Worm (Caenorhabditis elegans): ENCODE results near the gene smg-9.

The smg-9 gene

ce11 chrII:14792470-14792869 lies 39.8 kb upstream of the smg-9 start:
- TF ChIP-seq nhr-23 (tag; optimal IDR thresholded peaks at IDR 0.05): no peak
- no peak for TF ChIP-seq egl-27 (tag; optimal IDR thresholded peaks at IDR 0.05)
- TF ChIP-seq ceh-16 (tag; optimal IDR thresholded peaks at IDR 0.05): no peak
- no peak for TF ChIP-seq pha-4 (tag; optimal IDR thresholded peaks at IDR 0.05)
- TF ChIP-seq sea-2 (GFP tag; optimal IDR thresholded peaks at IDR 0.05): no peak
- TF ChIP-seq nhr-77 (tag; optimal IDR thresholded peaks at IDR 0.05): no peak
- no peak for TF ChIP-seq unc-62 (GFP tag; optimal IDR thresholded peaks at IDR 0.05)
- TF ChIP-seq nhr-11 (tag; optimal IDR thresholded peaks at IDR 0.05): no peak
- no peak for TF ChIP-seq zag-1 (tag; optimal IDR thresholded peaks at IDR 0.05)
- TF ChIP-seq tbx-2 (tag; optimal IDR thresholded peaks at IDR 0.05): no peak
- no peak for TF ChIP-seq ceh-9 (tag; optimal IDR thresholded peaks at IDR 0.05)
- no peak for TF ChIP-seq lin-15B (tag; optimal IDR thresholded peaks at IDR 0.05)

ce11 chrII:14790751-14791150 lies 38.1 kb upstream of the smg-9 start, which contains the start of gene Y54E2A.10:
Gene Y54E2A.10 (plus strand): TSS chrII:14791051.
- TF ChIP-seq ama-1 (optimal IDR thresholded peaks at IDR 0.05) (no peak), daf-12 (tag; optimal IDR thresholded peaks at IDR 0.05) (no peak), nhr-11 (tag; optimal IDR thresholded peaks at IDR 0.05) (no peak), elt-2 (tag; optimal IDR thresholded peaks at IDR 0.05) (no peak), zag-1 (tag; optimal IDR thresholded peaks at IDR 0.05) (no peak), lin-39 (tag; optimal IDR thresholded peaks at IDR 0.05) (no peak), ceh-9 (tag; optimal IDR thresholded peaks at IDR 0.05) (no peak), pha-4 (tag; optimal IDR thresholded peaks at IDR 0.05) (no peak), mdl-1 (tag; optimal IDR thresholded peaks at IDR 0.05) (no peak), fkh-2 (tag; optimal IDR thresholded peaks at IDR 0.05) (no peak), ZK546.5 (tag; optimal IDR thresholded peaks at IDR 0.05) (no peak), sea-2 (GFP tag; optimal IDR thresholded peaks at IDR 0.05) (no peak), nhr-67 (tag; optimal IDR thresholded peaks at IDR 0.05) (no peak), fos-1 (tag; optimal IDR thresholded peaks at IDR 0.05) (no peak), elt-1 (tag; optimal IDR thresholded peaks at IDR 0.05) (no peak), nhr-23 (tag; optimal IDR thresholded peaks at IDR 0.05) (no peak), R02D3.7 (tag; optimal IDR thresholded peaks at IDR 0.05) (no peak), jun-1 (tag; optimal IDR thresholded peaks at IDR 0.05) (no peak)

ce11 chrII:14785906-14786305 lies 33.3 kb upstream of the smg-9 start, which contains the start of gene Y54E2A.9:
Gene Y54E2A.9 (minus strand): TSS chrII:14786006.
- TF ChIP-seq skn-1 (tag; optimal IDR thresholded peaks at IDR 0.05): no peak
- TF ChIP-seq fkh-10 (GFP tag; optimal IDR thresholded peaks at IDR 0.05): no peak
- TF ChIP-seq nhr-43 (tag; optimal IDR thresholded peaks at IDR 0.05; ENCODE audit: poor library complexity, severe bottlenecking): no peak
- no peak for TF ChIP-seq snpc-4 (tag; optimal IDR thresholded peaks at IDR 0.05)
- no peak for TF ChIP-seq daf-12 (tag; optimal IDR thresholded peaks at IDR 0.05)
- TF ChIP-seq ceh-9 (tag; optimal IDR thresholded peaks at IDR 0.05): no peak
- TF ChIP-seq ztf-11 (tag; optimal IDR thresholded peaks at IDR 0.05): no peak
- TF ChIP-seq zag-1 (tag; optimal IDR thresholded peaks at IDR 0.05): no peak
- TF ChIP-seq nhr-28 (tag; optimal IDR thresholded peaks at IDR 0.05): no peak
- TF ChIP-seq elt-3 (tag; optimal IDR thresholded peaks at IDR 0.05): no peak
- TF ChIP-seq ceh-16 (tag; optimal IDR thresholded peaks at IDR 0.05): no peak
- TF ChIP-seq nhr-67 (tag; optimal IDR thresholded peaks at IDR 0.05): no peak

- TF ChIP-seq ztf-4 (tag; optimal IDR thresholded peaks at IDR 0.05) (no peak), ceh-16 (tag; optimal IDR thresholded peaks at IDR 0.05) (no peak), pqm-1 (tag; optimal IDR thresholded peaks at IDR 0.05) (no peak), nhr-77 (tag; optimal IDR thresholded peaks at IDR 0.05) (no peak), snpc-4 (tag; optimal IDR thresholded peaks at IDR 0.05) (no peak), unc-62 (GFP tag; optimal IDR thresholded peaks at IDR 0.05) (no peak), ZK546.5 (tag; optimal IDR thresholded peaks at IDR 0.05) (no peak), ceh-9 (tag; optimal IDR thresholded peaks at IDR 0.05) (no peak), aly-2 (tag; optimal IDR thresholded peaks at IDR 0.05) (no peak), elt-1 (tag; optimal IDR thresholded peaks at IDR 0.05) (no peak), tbx-2 (tag; optimal IDR thresholded peaks at IDR 0.05) (no peak), nhr-76 (tag; optimal IDR thresholded peaks at IDR 0.05) (no peak), unc-39 (tag; optimal IDR thresholded peaks at IDR 0.05) (no peak), elt-2 (tag; optimal IDR thresholded peaks at IDR 0.05) (no peak), ztf-11 (tag; optimal IDR thresholded peaks at IDR 0.05) (no peak), fkh-2 (tag; optimal IDR thresholded peaks at IDR 0.05) (no peak)
Observed at ce11 chrII:14779851-14780250, 27.2 kb upstream of the smg-9 start.
